Fruit fly (Drosophila melanogaster) ovary, adult (tissue): ENCODE measurements around the gene CG1304.

Experiments used
- CG17801 ChIP-seq: fragments of 200-800 bp; optimal IDR thresholded peaks from 2 replicates; lab custom pipeline; 2019; ENCODE audit warnings: missing biosample characterization, mild to moderate bottlenecking, missing genetic modification characterization, moderate library complexity; ENCODE audit not compliant: partially characterized antibody

CG1304 gene

dm6 chrX:20965369-20966040, at the start of gene CG1304:
CG1304 (minus strand) TSS chrX:20965419.
- no peak for TF ChIP-seq CG17801

- TF ChIP-seq CG17801: no peak
Observed at dm6 chrX:21010541-21010940, 45.3 kb upstream of the CG1304 start.

dm6 chrX:20984386-20984785, 19.2 kb upstream of the CG1304 start, which contains the start of gene CG11666:
CG11666 (plus strand) TSS chrX:20984686.
- no peak for TF ChIP-seq CG17801

dm6 chrX:20977986-20978385, 12.8 kb upstream of the CG1304 start, which contains the start of gene CG44426:
CG44426 (plus strand) TSS chrX:20978286.
- TF ChIP-seq CG17801: no peak

- no peak for TF ChIP-seq CG17801
Observed at dm6 chrX:20963405-20963804, 1.8 kb downstream of the CG1304 start, which contains the start of gene Ser6. Ser6 (minus strand) TSS chrX:20963505.

- TF ChIP-seq CG17801: no peak
Observed at dm6 chrX:20948268-20948667, 17.0 kb downstream of the CG1304 start.

dm6 chrX:20934530-20934929, 30.7 kb downstream of the CG1304 start, which contains the start of gene Npc1b:
Npc1b (plus strand) TSS chrX:20934869.
- TF ChIP-seq CG17801: no peak

- no peak for TF ChIP-seq CG17801
Observed at dm6 chrX:20933459-20933858, 31.8 kb downstream of the CG1304 start, which contains the start of gene CG11227. CG11227 (minus strand) TSS chrX:20933559.

dm6 chrX:20926950-20927349, 38.3 kb downstream of the CG1304 start, which contains the start of gene shakB:
shakB (minus strand) TSS chrX:20927050.
- no peak for TF ChIP-seq CG17801

dm6 chrX:20925858-20926257, 39.4 kb downstream of the CG1304 start:
- TF ChIP-seq CG17801: no peak

- no peak for TF ChIP-seq CG17801
Observed at dm6 chrX:20924951-20925350, 40.3 kb downstream of the CG1304 start.

dm6 chrX:20923787-20924186, 41.4 kb downstream of the CG1304 start:
- TF ChIP-seq CG17801: no peak

- no peak for TF ChIP-seq CG17801
Observed at dm6 chrX:20916436-20916835, 48.8 kb downstream of the CG1304 start.
